Fruit fly (Drosophila melanogaster): Measurements from ENCODE around the gene mtd.
A peak's percentile ranks its signal among the peaks of the same experiment; 100 is the strongest.

The mtd gene

dm6 chr3R:5283360-5283963 is 66.8 kb downstream of the mtd start:
- TF ChIP-seq Smox (GFP tag; optimal IDR thresholded peaks at IDR 0.05) (peak; percentile 87), Blimp-1 (GFP tag; optimal IDR thresholded peaks at IDR 0.05) (peak; percentile 59), Sox14 (GFP tag; optimal IDR thresholded peaks at IDR 0.05) (peak; percentile 91), Gug (GFP tag; IDR thresholded peaks at IDR 0.05) (peak; percentile 80), spab (GFP tag; optimal IDR thresholded peaks at IDR 0.05) (peak; percentile 81), Eip75B (GFP tag; optimal IDR thresholded peaks at IDR 0.05) (peak; percentile 87), acj6 (GFP tag; optimal IDR thresholded peaks at IDR 0.05) (peak; percentile 89), CG6854 (GFP tag; optimal IDR thresholded peaks at IDR 0.05) (peak; percentile 72), achi (GFP tag; optimal IDR thresholded peaks at IDR 0.05) (peak; percentile 88), CG7368 (GFP tag; optimal IDR thresholded peaks at IDR 0.05) (peak; percentile 82), CG11902 (GFP tag; optimal IDR thresholded peaks at IDR 0.05) (peak; percentile 70), CG32006 (GFP tag; optimal IDR thresholded peaks at IDR 0.05) (peak; percentile 97), ss (GFP tag; optimal IDR thresholded peaks at IDR 0.05) (peak; percentile 71 to 81), OdsH (GFP tag; optimal IDR thresholded peaks at IDR 0.05) (peak; percentile 92), CG8632 (GFP tag; optimal IDR thresholded peaks at IDR 0.05) (peak; percentile 78), salr (GFP tag; optimal IDR thresholded peaks at IDR 0.05) (peak; percentile 66 to 91), fkh (GFP tag; optimal IDR thresholded peaks at IDR 0.05) (peak; percentile 66), lz (GFP tag; optimal IDR thresholded peaks at IDR 0.05) (peak; percentile 89), fd85E (GFP tag; optimal IDR thresholded peaks at IDR 0.05) (peak; percentile 33), CG16779 (tag; optimal IDR thresholded peaks at IDR 0.05) (peak; percentile 80), cyc (GFP tag; optimal IDR thresholded peaks at IDR 0.05) (peak; percentile 88), CG4318 (GFP tag; optimal IDR thresholded peaks at IDR 0.05) (peak; percentile 92), topi (GFP tag; optimal IDR thresholded peaks at IDR 0.05) (peak; percentile 90), CG8119 (GFP tag; IDR thresholded peaks at IDR 0.05) (peak; percentile 91), CG3032 (tag; optimal IDR thresholded peaks at IDR 0.05) (peak; percentile 82), CG6792 (GFP tag; optimal IDR thresholded peaks at IDR 0.05) (peak; percentile 86), Ets21C (GFP tag; optimal IDR thresholded peaks at IDR 0.05) (peak; percentile 86), Hr4 (GFP tag; optimal IDR thresholded peaks at IDR 0.05) (peak; percentile 96), CG15336 (GFP tag; IDR thresholded peaks at IDR 0.05) (peak; percentile 85), Sox102F (GFP tag; optimal IDR thresholded peaks at IDR 0.05) (peak; percentile 84), CG6808 (GFP tag; optimal IDR thresholded peaks at IDR 0.05) (peak; percentile 82), CG3919 (GFP tag; optimal IDR thresholded peaks at IDR 0.05) (peak; percentile 89), CG9139 (GFP tag; optimal IDR thresholded peaks at IDR 0.05) (peak; percentile 58), CG31627 (GFP tag; optimal IDR thresholded peaks at IDR 0.05) (peak; percentile 89), Hr38 (GFP tag; optimal IDR thresholded peaks at IDR 0.05) (no peak), esn (GFP tag; optimal IDR thresholded peaks at IDR 0.05) (peak; percentile 92), Lpt (GFP tag; optimal IDR thresholded peaks at IDR 0.05) (peak; percentile 86), Hr39 (GFP tag; optimal IDR thresholded peaks at IDR 0.05) (peak; percentile 89), CG6163 (GFP tag; IDR thresholded peaks at IDR 0.05) (peak; percentile 82), svp (GFP tag) (peak; percentile 95), pdm3 (GFP tag; optimal IDR thresholded peaks at IDR 0.05) (peak; percentile 92), fd59A (GFP tag; optimal IDR thresholded peaks at IDR 0.05) (peak; percentile 77), Met (GFP tag; optimal IDR thresholded peaks at IDR 0.05) (peak; percentile 90), CG1621 (tag; optimal IDR thresholded peaks at IDR 0.05) (peak; percentile 69), CG8319 (GFP tag; optimal IDR thresholded peaks at IDR 0.05) (peak; percentile 80), dac (GFP tag; optimal IDR thresholded peaks at IDR 0.05) (peak; percentile 93), Ets96B (tag; optimal IDR thresholded peaks at IDR 0.05) (peak; percentile 76), vri (GFP tag; optimal IDR thresholded peaks at IDR 0.05) (peak; percentile 85), CG6276 (GFP tag; optimal IDR thresholded peaks at IDR 0.05) (peak; percentile 91), Eip93F (GFP tag; optimal IDR thresholded peaks at IDR 0.05) (peak; percentile 65), CG10631 (GFP tag; optimal IDR thresholded peaks at IDR 0.05) (peak; percentile 89)
